Worm (Caenorhabditis elegans) whole organism, mixed stage, embryonic: Measurements from ENCODE around the gene rod-1.

ENCODE experiments used
- M03D4.4 ChIP-seq: sonication (generic microtip); optimal IDR thresholded peaks from 2 replicates; lab custom pipeline; 2017; ENCODE audit warnings: mild to moderate bottlenecking, missing genetic modification characterization, missing compliant biosample characterization
- bed-3 ChIP-seq: fragments of 200-800 bp; sonication (Bioruptor generic); optimal IDR thresholded peaks from 3 replicates; lab custom pipeline; 2018; ENCODE audit warnings: mild to moderate bottlenecking, missing genetic modification characterization, moderate library complexity, missing compliant biosample characterization
- blmp-1 ChIP-seq: fragments of 150-350 bp; optimal IDR thresholded peaks from 2 replicates; lab custom pipeline; 2014; ENCODE audit warnings: missing biosample characterization, missing genetic modification characterization
- ceh-83 ChIP-seq: fragments of 200-800 bp; sonication (Bioruptor generic); optimal IDR thresholded peaks from 2 replicates; lab custom pipeline; 2018; ENCODE audit warnings: mild to moderate bottlenecking, missing genetic modification characterization, missing compliant biosample characterization
- ces-1 ChIP-seq: fragments of 150-350 bp; optimal IDR thresholded peaks from 2 replicates; lab custom pipeline; 2014; ENCODE audit warnings: missing biosample characterization, missing genetic modification reagents, missing genetic modification characterization
- drap-1 ChIP-seq: fragments of 200-800 bp; sonication (Bioruptor generic); optimal IDR thresholded peaks from 3 replicates; lab custom pipeline; 2018; ENCODE audit warnings: mild to moderate bottlenecking, missing genetic modification characterization, missing compliant biosample characterization
- elt-1 ChIP-seq: sonication (generic microtip); optimal IDR thresholded peaks from 2 replicates; lab custom pipeline; 2017; ENCODE audit warnings: missing genetic modification characterization, mild to moderate bottlenecking, missing compliant biosample characterization, antibody characterized with exemption, moderate library complexity, borderline replicate concordance; ENCODE audit not compliant: insufficient read depth
- elt-3 ChIP-seq: fragments of 150-350 bp; optimal IDR thresholded peaks from 2 replicates; lab custom pipeline; 2014; ENCODE audit warnings: missing biosample characterization, missing genetic modification characterization
- flh-1 ChIP-seq: fragments of 200-800 bp; sonication (Bioruptor generic); optimal IDR thresholded peaks from 2 replicates; lab custom pipeline; 2018; ENCODE audit warnings: mild to moderate bottlenecking, missing genetic modification characterization, moderate library complexity, missing compliant biosample characterization
- ham-2 ChIP-seq: fragments of 200-800 bp; sonication (Bioruptor generic); optimal IDR thresholded peaks from 2 replicates; lab custom pipeline; 2018; ENCODE audit warnings: mild to moderate bottlenecking, missing genetic modification characterization, missing compliant biosample characterization
- lin-13 ChIP-seq: fragments of 150-350 bp; optimal IDR thresholded peaks from 2 replicates; lab custom pipeline; 2014; ENCODE audit warnings: missing biosample characterization, missing genetic modification characterization
- lin-32 ChIP-seq: fragments of 200-800 bp; sonication (Bioruptor generic); optimal IDR thresholded peaks from 2 replicates; lab custom pipeline; 2018; ENCODE audit warnings: mild to moderate bottlenecking, missing genetic modification characterization, missing compliant biosample characterization
- lsy-2 ChIP-seq: fragments of 150-350 bp; optimal IDR thresholded peaks from 2 replicates; lab custom pipeline; 2014; ENCODE audit warnings: missing biosample characterization, missing genetic modification characterization
- mab-5 ChIP-seq: fragments of 150-350 bp; optimal IDR thresholded peaks from 2 replicates; lab custom pipeline; 2014; ENCODE audit warnings: missing biosample characterization, missing genetic modification characterization
- mep-1 ChIP-seq: fragments of 150-350 bp; optimal IDR thresholded peaks from 2 replicates; lab custom pipeline; 2017; ENCODE audit warnings: missing biosample characterization, missing genetic modification reagents, missing genetic modification characterization, inconsistent platforms
- mls-2 ChIP-seq: sonication (generic microtip); optimal IDR thresholded peaks from 2 replicates; lab custom pipeline; 2016; ENCODE audit warnings: mild to moderate bottlenecking, missing genetic modification characterization, moderate library complexity, missing compliant biosample characterization
- nhr-12 ChIP-seq: fragments of 150-350 bp; optimal IDR thresholded peaks from 2 replicates; lab custom pipeline; 2014; ENCODE audit warnings: missing biosample characterization, missing genetic modification characterization
- nhr-2 ChIP-seq: fragments of 150-350 bp; optimal IDR thresholded peaks from 2 replicates; lab custom pipeline; 2014; ENCODE audit warnings: missing biosample characterization, missing genetic modification characterization
- nhr-237 ChIP-seq: fragments of 150-350 bp; optimal IDR thresholded peaks from 2 replicates; lab custom pipeline; 2014; ENCODE audit warnings: missing biosample characterization, missing genetic modification characterization
- nhr-28 ChIP-seq: fragments of 150-350 bp; optimal IDR thresholded peaks from 2 replicates; lab custom pipeline; 2014; ENCODE audit warnings: missing biosample characterization, missing genetic modification characterization
- nhr-76 ChIP-seq: sonication (generic microtip); optimal IDR thresholded peaks from 2 replicates; lab custom pipeline; 2017; ENCODE audit warnings: missing biosample characterization, missing genetic modification characterization
- pha-4 ChIP-seq: fragments of 150-350 bp; optimal IDR thresholded peaks from 2 replicates; lab custom pipeline; 2018; ENCODE audit warnings: missing biosample characterization, missing genetic modification reagents, missing genetic modification characterization
- snpc-4 ChIP-seq: fragments of 150-350 bp; optimal IDR thresholded peaks from 2 replicates; lab custom pipeline; 2014; ENCODE audit warnings: missing biosample characterization, missing genetic modification characterization
- sptf-1 ChIP-seq: sonication (generic microtip); optimal IDR thresholded peaks from 2 replicates; lab custom pipeline; 2017; ENCODE audit warnings: mild to moderate bottlenecking, missing genetic modification characterization, moderate library complexity, missing compliant biosample characterization
- tbx-8 ChIP-seq: fragments of 200-800 bp; sonication (Bioruptor generic); optimal IDR thresholded peaks from 2 replicates; lab custom pipeline; 2018; ENCODE audit warnings: mild to moderate bottlenecking, missing genetic modification characterization, moderate library complexity, missing compliant biosample characterization
- unc-120 ChIP-seq: sonication (generic microtip); optimal IDR thresholded peaks from 2 replicates; lab custom pipeline; 2017; ENCODE audit warnings: missing genetic modification characterization, missing compliant biosample characterization; ENCODE audit not compliant: poor library complexity, severe bottlenecking
- unc-39 ChIP-seq: fragments of 150-350 bp; optimal IDR thresholded peaks from 2 replicates; lab custom pipeline; 2014; ENCODE audit warnings: missing biosample characterization, missing genetic modification characterization
- unc-62 ChIP-seq: fragments of 150-350 bp; optimal IDR thresholded peaks from 2 replicates; lab custom pipeline; 2014; ENCODE audit warnings: missing biosample characterization, missing genetic modification reagents, missing genetic modification characterization
- zip-8 ChIP-seq: fragments of 150-350 bp; optimal IDR thresholded peaks from 2 replicates; lab custom pipeline; 2014; ENCODE audit warnings: missing biosample characterization, missing genetic modification characterization
- ztf-11 ChIP-seq: fragments of 150-350 bp; optimal IDR thresholded peaks from 2 replicates; lab custom pipeline; 2014; ENCODE audit warnings: missing biosample characterization, missing genetic modification characterization

rod-1 gene

DNA sequence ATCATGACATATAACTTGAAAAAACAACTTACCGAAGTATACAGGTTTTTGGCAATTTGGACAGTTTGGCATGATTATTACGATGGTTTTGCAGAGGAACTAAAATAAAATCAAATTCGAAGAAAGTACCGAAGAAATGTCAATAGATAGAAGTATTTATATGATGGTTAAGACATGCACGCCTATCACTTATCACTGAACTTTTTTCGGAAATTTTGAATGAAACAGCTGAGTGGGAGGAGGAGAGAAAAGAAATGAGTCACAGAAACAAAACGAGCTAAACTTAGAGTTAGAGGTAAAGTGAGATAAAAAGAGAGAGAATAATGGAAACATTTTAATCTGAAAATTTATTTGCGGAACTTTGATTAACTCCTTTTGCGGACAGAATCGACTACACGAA lies 33.0 kb upstream of the rod-1 start, which contains the start of gene valv-1:
valv-1 (minus strand) TSS at position 101 of the 400 bp plus-strand sequence.
- TF ChIP-seq lin-13 (no peak), snpc-4 (tag; lab: Kevin White, UChicago) (no peak), drap-1 (GFP tag; lab: Kevin White, UChicago) (no peak), lin-32 (GFP tag; lab: Kevin White, UChicago) (no peak), mep-1 (tag; lab: Kevin White, UChicago) (no peak), mab-5 (tag; lab: Kevin White, UChicago) (no peak), sptf-1 (tag; lab: Kevin White, UChicago) (no peak), zip-8 (no peak), unc-120 (tag; lab: Kevin White, UChicago) (no peak), ces-1 (no peak)

DNA sequence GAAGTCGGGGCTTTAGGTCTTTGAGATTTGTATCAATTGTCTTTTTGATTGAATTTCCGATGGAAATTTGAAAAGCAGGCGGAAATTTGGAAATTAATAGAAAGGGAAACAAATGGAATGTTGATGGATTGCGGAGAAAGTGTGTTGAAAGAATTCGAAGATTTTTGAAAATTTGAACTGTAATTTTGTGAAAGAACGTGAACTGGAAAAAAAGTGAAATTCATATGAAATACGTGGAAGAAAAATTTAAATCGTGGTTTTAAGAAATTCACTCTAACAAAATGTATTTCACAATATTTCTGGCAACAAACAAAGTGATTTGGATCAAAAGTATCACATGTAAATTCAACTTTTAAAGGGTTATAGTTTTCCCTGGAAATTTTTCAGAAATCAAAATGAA lies 32.3 kb upstream of the rod-1 start, which contains the start of gene B0496.1:
B0496.1 (plus strand) TSS at position 301 of the 400 bp plus-strand sequence.
- no peak for TF ChIP-seq unc-39 (tag; lab: Kevin White, UChicago)
- TF ChIP-seq drap-1 (GFP tag; lab: Kevin White, UChicago), result no peak
- no peak for TF ChIP-seq ceh-83 (GFP tag; lab: Kevin White, UChicago)
- no peak for TF ChIP-seq mab-5 (tag; lab: Kevin White, UChicago)
- no peak for TF ChIP-seq lin-13
- no peak for TF ChIP-seq nhr-28 (tag; lab: Kevin White, UChicago)
- no peak for TF ChIP-seq zip-8
- TF ChIP-seq lin-32 (GFP tag; lab: Kevin White, UChicago), result no peak
- TF ChIP-seq flh-1 (GFP tag; lab: Kevin White, UChicago), result no peak
- TF ChIP-seq unc-62 (GFP tag; lab: Kevin White, UChicago), result no peak
- TF ChIP-seq, all 35 proteins: peak for 0

- no peak for TF ChIP-seq elt-3
- TF ChIP-seq nhr-12 (tag; lab: Kevin White, UChicago), result no peak
- TF ChIP-seq snpc-4 (tag; lab: Kevin White, UChicago), result no peak
- TF ChIP-seq ztf-11 (tag; lab: Kevin White, UChicago), result no peak
- no peak for TF ChIP-seq nhr-76 (tag; lab: Kevin White, UChicago)
- no peak for TF ChIP-seq nhr-2 (tag; lab: Kevin White, UChicago)
- TF ChIP-seq M03D4.4 (tag; lab: Kevin White, UChicago), result no peak
- no peak for TF ChIP-seq tbx-8 (GFP tag; lab: Kevin White, UChicago)
- no peak for TF ChIP-seq ham-2
- no peak for TF ChIP-seq mls-2 (tag; lab: Kevin White, UChicago)
- TF ChIP-seq nhr-237 (tag; lab: Kevin White, UChicago), result no peak
- TF ChIP-seq blmp-1, result no peak
- TF ChIP-seq ceh-83 (GFP tag; lab: Kevin White, UChicago), result no peak
- TF ChIP-seq mep-1 (tag; lab: Kevin White, UChicago), result no peak
- TF ChIP-seq pha-4 (tag; lab: Kevin White, UChicago), result no peak
- TF ChIP-seq mab-5 (tag; lab: Kevin White, UChicago), result no peak
- no peak for TF ChIP-seq nhr-28 (tag; lab: Kevin White, UChicago)
- TF ChIP-seq sptf-1 (tag; lab: Kevin White, UChicago), result no peak
- no peak for TF ChIP-seq unc-120 (tag; lab: Kevin White, UChicago)
- TF ChIP-seq elt-1 (tag; lab: Kevin White, UChicago), result no peak
Observed at ce11 chrIV:7447556-7447955, 30.7 kb upstream of the rod-1 start, which contains the start of gene B0496.2. Gene B0496.2 (plus strand): TSS chrIV:7447856.

- TF ChIP-seq tbx-8 (GFP tag; lab: Kevin White, UChicago), result no peak
- TF ChIP-seq lin-13, result no peak
- TF ChIP-seq bed-3, result no peak
- no peak for TF ChIP-seq zip-8
- no peak for TF ChIP-seq nhr-12 (tag; lab: Kevin White, UChicago)
- no peak for TF ChIP-seq unc-39 (tag; lab: Kevin White, UChicago)
- TF ChIP-seq lsy-2, result no peak
- TF ChIP-seq sptf-1 (tag; lab: Kevin White, UChicago), result no peak
Observed at ce11 chrIV:7451345-7451744, 26.9 kb upstream of the rod-1 start, which contains the start of gene tes-1. Gene tes-1 (minus strand): TSS chrIV:7451445.

- TF ChIP-seq ces-1 (peak; percentile 75), nhr-12 (tag; lab: Kevin White, UChicago) (no peak), bed-3 (no peak), lsy-2 (no peak)
Observed at ce11 chrIV:7453661-7454159, 24.5 kb upstream of the rod-1 start.
